Fruit fly (Drosophila melanogaster): ENCODE data around the gene CG3014.
A peak's percentile ranks its signal among the peaks of the same experiment; 100 is the strongest.

CG3014 gene

DNA sequence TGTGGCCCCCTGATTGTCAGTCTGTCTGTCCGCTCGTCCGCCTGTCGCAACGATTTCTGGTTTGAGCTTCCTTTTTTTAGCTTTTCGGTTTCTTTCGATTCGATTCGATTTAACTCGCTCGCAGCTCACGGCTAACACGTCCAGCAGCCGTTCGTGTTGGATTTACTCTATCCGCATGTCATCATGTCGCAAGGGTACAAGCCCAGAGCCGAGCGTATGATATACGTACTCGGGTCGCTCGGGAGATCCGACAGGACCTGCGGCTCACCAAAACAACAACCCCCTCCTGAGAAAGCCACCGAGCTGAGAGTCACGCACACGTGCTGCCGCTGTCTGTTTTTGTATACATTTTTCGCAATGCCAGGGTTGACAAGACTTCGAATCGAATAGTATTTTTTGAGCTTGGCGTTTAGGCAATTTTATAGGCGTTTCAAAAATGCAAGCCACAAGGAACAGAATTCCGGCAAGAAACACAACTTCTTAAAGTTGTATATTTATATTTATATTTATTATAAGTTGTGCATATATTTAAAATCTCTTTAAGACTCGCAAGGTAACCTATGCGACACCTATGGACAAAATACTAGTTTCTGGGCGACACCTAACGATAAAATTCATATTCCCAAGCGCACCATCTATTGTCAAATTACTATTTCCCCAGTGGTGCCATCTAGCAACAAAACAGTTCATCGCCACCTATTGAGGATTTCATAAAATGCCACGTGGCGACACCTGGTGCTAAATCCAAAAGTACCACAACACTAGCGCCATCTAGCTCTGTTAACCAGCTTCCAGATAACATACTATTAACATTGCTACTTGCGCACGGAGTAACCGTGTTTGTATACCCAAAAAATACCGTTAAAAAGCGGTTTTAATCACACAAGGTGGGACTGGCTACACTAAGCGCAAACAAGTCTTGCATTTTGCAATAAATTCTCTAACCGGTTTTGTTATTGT lies 7.3 kb upstream of the CG3014 start, which contains the start of the genes CG2993 and sgll:
CG2993 (minus strand) TSS at position 353 of the 960 bp plus-strand sequence.
sgll (plus strand) TSS at position 871 of the 960 bp plus-strand sequence.
- TF ChIP-seq woc (GFP tag; optimal IDR thresholded peaks at IDR 0.05), result peak; percentile 6
- peak; percentile 80 for TF ChIP-seq jim (GFP tag; optimal IDR thresholded peaks at IDR 0.05)
- TF ChIP-seq Hr78 (GFP tag; optimal IDR thresholded peaks at IDR 0.05), result no peak
- TF ChIP-seq tai (GFP tag; optimal IDR thresholded peaks at IDR 0.05), result peak; percentile 96
- TF ChIP-seq CrebA (GFP tag; optimal IDR thresholded peaks at IDR 0.05; ENCODE audit: borderline replicate concordance), result peak; percentile 17
- no peak for TF ChIP-seq N (GFP tag; optimal IDR thresholded peaks at IDR 0.05)
- peak; percentile 97 for TF ChIP-seq Hr83 (GFP tag; optimal IDR thresholded peaks at IDR 0.05; ENCODE audit: poor library complexity, severe bottlenecking)
- TF ChIP-seq sv (GFP tag; optimal IDR thresholded peaks at IDR 0.05), result peak; percentile 80
- peak; percentile 73 for TF ChIP-seq Mio (GFP tag; optimal IDR thresholded peaks at IDR 0.05)
- no peak for TF ChIP-seq Dfd (GFP tag; optimal IDR thresholded peaks at IDR 0.05)
- TF ChIP-seq Hnf4 (GFP tag; optimal IDR thresholded peaks at IDR 0.05), result peak; percentile 95
- peak; percentile 57 for TF ChIP-seq dsf (GFP tag; optimal IDR thresholded peaks at IDR 0.05; ENCODE audit: borderline replicate concordance)
- TF ChIP-seq OdsH (GFP tag; optimal IDR thresholded peaks at IDR 0.05), result peak; percentile 94
- no peak for TF ChIP-seq Dif (GFP tag; optimal IDR thresholded peaks at IDR 0.05; ENCODE audit: partially characterized antibody)
- TF ChIP-seq Vsx2 (GFP tag; optimal IDR thresholded peaks at IDR 0.05; ENCODE audit: partially characterized antibody), result no peak
- TF ChIP-seq lola (GFP tag; optimal IDR thresholded peaks at IDR 0.05), result no peak
- TF ChIP-seq h (GFP tag; optimal IDR thresholded peaks at IDR 0.05), result peak; percentile 91
- TF ChIP-seq GATAd (GFP tag; optimal IDR thresholded peaks at IDR 0.05), result peak; percentile 73
- peak; percentile 50 for TF ChIP-seq brk (GFP tag; optimal IDR thresholded peaks at IDR 0.05)
- no peak for TF ChIP-seq pan (optimal IDR thresholded peaks at IDR 0.05)
- no peak for TF ChIP-seq dl (GFP tag; optimal IDR thresholded peaks at IDR 0.05; ENCODE audit: insufficient read depth in 1 of 2, partially characterized antibody in 2 of 2)
- TF ChIP-seq HLH106 (tag; optimal IDR thresholded peaks at IDR 0.05), result peak; percentile 86
- TF ChIP-seq Rel (GFP tag; optimal IDR thresholded peaks at IDR 0.05), result no peak
- TF ChIP-seq Rel (tag; optimal IDR thresholded peaks at IDR 0.05), result no peak
- peak in 1 of 2 experiments; percentile 96 for TF ChIP-seq foxo (GFP tag; optimal IDR thresholded peaks at IDR 0.05)
- no peak for TF ChIP-seq usp (GFP tag; optimal IDR thresholded peaks at IDR 0.05)
- TF ChIP-seq fru (GFP tag; optimal IDR thresholded peaks at IDR 0.05), result peak; percentile 90
- TF ChIP-seq sage (GFP tag; optimal IDR thresholded peaks at IDR 0.05), result peak; percentile 1
- peak; percentile 94 for TF ChIP-seq rgr (GFP tag; optimal IDR thresholded peaks at IDR 0.05)
- TF ChIP-seq Jra (GFP tag; optimal IDR thresholded peaks at IDR 0.05), result peak; percentile 82
- peak; percentile 79 for TF ChIP-seq dmrt93B (GFP tag; optimal IDR thresholded peaks at IDR 0.05)
- peak; percentile 86 for TF ChIP-seq psq (GFP tag; optimal IDR thresholded peaks at IDR 0.05)
- TF ChIP-seq CG9705 (GFP tag; optimal IDR thresholded peaks at IDR 0.05), result peak; percentile 79
- peak; percentile 89 for TF ChIP-seq br (GFP tag; optimal IDR thresholded peaks at IDR 0.05)
- peak; percentile 95 for TF ChIP-seq Myc (optimal IDR thresholded peaks at IDR 0.05)
- peak; percentile 29 for TF ChIP-seq CG32264 (GFP tag; optimal IDR thresholded peaks at IDR 0.05)
- no peak for TF ChIP-seq Abd-B (GFP tag; optimal IDR thresholded peaks at IDR 0.05)
- TF ChIP-seq ey (GFP tag; optimal IDR thresholded peaks at IDR 0.05), result peak; percentile 91
- TF ChIP-seq Sp1 (GFP tag; optimal IDR thresholded peaks at IDR 0.05), result peak; percentile 25

DNA sequence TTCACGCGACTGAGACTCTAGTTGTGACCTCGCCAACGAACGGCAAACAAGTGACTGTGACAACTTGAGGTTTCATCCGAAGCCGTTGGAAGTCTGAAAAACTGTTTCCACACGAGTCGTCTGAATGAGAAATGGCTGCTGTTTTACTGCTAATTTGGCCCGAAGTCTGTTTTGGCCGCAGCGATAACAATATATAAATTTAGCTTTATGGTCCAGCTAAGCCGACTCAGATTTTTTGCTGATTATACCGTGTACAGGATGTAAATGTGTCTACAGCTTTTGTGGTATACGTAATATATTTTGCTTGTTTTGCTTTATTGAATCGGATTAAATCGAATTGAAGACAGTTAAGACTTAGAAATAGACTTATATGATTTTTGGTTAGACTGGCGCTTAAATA lies 1.7 kb upstream of the CG3014 start, which contains the start of gene CG18268:
CG18268 (minus strand) TSS at position 101 of the 400 bp plus-strand sequence.
- TF ChIP-seq dmrt93B (GFP tag; optimal IDR thresholded peaks at IDR 0.05) (no peak), CrebA (GFP tag; optimal IDR thresholded peaks at IDR 0.05; ENCODE audit: borderline replicate concordance) (no peak)

Measured in whole organism, wandering third instar larva.